Worm (Caenorhabditis elegans): ENCODE data around the gene wbp-2.

Gene wbp-2

ce11 chrII:9282787-9283186 is 46.8 kb upstream of the wbp-2 start (continued):
- TF ChIP-seq nhr-76 (tag; optimal IDR thresholded peaks at IDR 0.05) (no peak), vab-15 (tag; optimal IDR thresholded peaks at IDR 0.05) (no peak), jun-1 (tag; optimal IDR thresholded peaks at IDR 0.05) (peak; percentile 92), ztf-11 (tag; optimal IDR thresholded peaks at IDR 0.05) (peak in 1 of 2 experiments; percentile 73), nhr-20 (tag; optimal IDR thresholded peaks at IDR 0.05) (peak; percentile 98), ceh-90 (tag; optimal IDR thresholded peaks at IDR 0.05) (no peak), nhr-28 (tag; optimal IDR thresholded peaks at IDR 0.05) (peak; percentile 8), nhr-237 (tag; optimal IDR thresholded peaks at IDR 0.05) (peak; percentile 89), dpl-1 (GFP tag; optimal IDR thresholded peaks at IDR 0.05) (peak; percentile 61 to 65 (median 64)), pag-3 (tag; optimal IDR thresholded peaks at IDR 0.05; ENCODE audit: borderline replicate concordance, insufficient read depth) (peak; percentile 18), nhr-11 (tag; optimal IDR thresholded peaks at IDR 0.05) (peak; percentile 62), irx-1 (tag; optimal IDR thresholded peaks at IDR 0.05) (peak; percentile 71), efl-3 (GFP tag; optimal IDR thresholded peaks at IDR 0.05) (no peak), ama-1 (optimal IDR thresholded peaks at IDR 0.05) (peak; percentile 76), egl-13 (tag; optimal IDR thresholded peaks at IDR 0.05) (peak; percentile 46), ceh-82 (tag; optimal IDR thresholded peaks at IDR 0.05) (peak; percentile 60 to 92 (median 75)), nhr-77 (tag; optimal IDR thresholded peaks at IDR 0.05) (peak; percentile 94), efl-1 (optimal IDR thresholded peaks at IDR 0.05) (peak; percentile 80 to 88), efl-1 (GFP tag; optimal IDR thresholded peaks at IDR 0.05 in 1 of 2) (peak; percentile 52 to 88), xbp-1 (tag; optimal IDR thresholded peaks at IDR 0.05) (peak; percentile 88), lsy-2 (tag; optimal IDR thresholded peaks at IDR 0.05) (peak; percentile 89 to 96), nhr-47 (tag; optimal IDR thresholded peaks at IDR 0.05) (peak; percentile 92), ets-5 (GFP tag; IDR thresholded peaks at IDR 0.05) (no peak), nhr-12 (tag; optimal IDR thresholded peaks at IDR 0.05) (no peak), hpl-2 (GFP tag; optimal IDR thresholded peaks at IDR 0.05) (peak; percentile 61), lir-3 (tag; optimal IDR thresholded peaks at IDR 0.05; ENCODE audit: poor library complexity) (peak; percentile 77), alr-1 (tag; optimal IDR thresholded peaks at IDR 0.05; ENCODE audit: borderline replicate concordance) (no peak), mab-9 (GFP tag; IDR thresholded peaks at IDR 0.05) (peak; percentile 74; the same call in 1 of the 2 replicates), lin-39 (tag; optimal IDR thresholded peaks at IDR 0.05) (no peak), lin-13 (GFP tag; optimal IDR thresholded peaks at IDR 0.05) (peak; percentile 85), fkh-10 (GFP tag; optimal IDR thresholded peaks at IDR 0.05) (peak; percentile 81), zag-1 (tag; optimal IDR thresholded peaks at IDR 0.05) (peak; percentile 38), mep-1 (tag; optimal IDR thresholded peaks at IDR 0.05) (peak; percentile 90), mef-2 (tag; optimal IDR thresholded peaks at IDR 0.05) (peak; percentile 57), C04F5.9 (tag; optimal IDR thresholded peaks at IDR 0.05) (peak; percentile 44), lin-14 (GFP tag; optimal IDR thresholded peaks at IDR 0.05) (peak; percentile 99)

DNA sequence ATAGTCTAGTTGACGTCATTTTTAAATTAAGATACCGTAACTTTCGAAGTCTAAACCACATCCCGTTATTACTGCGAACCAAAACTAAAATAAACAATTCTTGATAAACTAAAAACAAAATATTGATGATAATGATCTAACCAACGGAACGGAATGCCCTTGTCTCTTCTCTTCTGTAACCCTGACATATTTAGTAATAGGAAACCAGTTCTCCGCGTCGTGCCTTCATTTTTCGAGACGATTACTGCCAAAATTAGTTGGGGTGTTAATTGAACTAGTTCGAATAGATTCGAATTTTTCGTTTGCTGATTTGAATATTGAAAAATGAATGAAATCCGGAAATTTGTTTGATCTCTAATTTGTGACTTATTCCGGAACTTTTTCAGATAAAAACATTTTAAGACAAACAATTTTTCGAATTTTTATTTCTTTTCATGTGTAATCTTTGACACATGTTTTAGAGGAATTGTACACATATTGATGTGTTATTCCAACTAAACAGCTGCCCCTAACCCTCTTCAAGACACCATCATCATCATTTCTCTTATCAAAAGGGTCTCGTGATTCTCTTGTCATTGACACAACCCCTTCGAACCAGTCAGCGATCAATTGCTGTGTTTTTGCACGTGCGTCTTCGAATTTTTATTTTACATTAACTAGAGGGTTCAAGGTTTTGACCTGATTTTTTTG is 45.8 kb upstream of the wbp-2 start:
- TF ChIP-seq ztf-4 (tag; optimal IDR thresholded peaks at IDR 0.05) (peak; percentile 48), nhr-90 (tag; optimal IDR thresholded peaks at IDR 0.05; ENCODE audit: poor library complexity) (peak; percentile 68), lsy-2 (tag; optimal IDR thresholded peaks at IDR 0.05) (peak; percentile 78 to 87), fkh-8 (tag; optimal IDR thresholded peaks at IDR 0.05) (peak; percentile 33), efl-3 (GFP tag; optimal IDR thresholded peaks at IDR 0.05) (no peak), ceh-90 (tag; optimal IDR thresholded peaks at IDR 0.05) (no peak), tlp-1 (tag; optimal IDR thresholded peaks at IDR 0.05) (no peak), mep-1 (tag; optimal IDR thresholded peaks at IDR 0.05) (peak; percentile 81), grh-1 (GFP tag; IDR thresholded peaks at IDR 0.05) (peak; percentile 46), rnt-1 (tag; optimal IDR thresholded peaks at IDR 0.05) (peak; percentile 92), jun-1 (tag; optimal IDR thresholded peaks at IDR 0.05) (peak; percentile 73), mdl-1 (tag; optimal IDR thresholded peaks at IDR 0.05) (peak in 1 of 2 experiments; percentile 98), efl-1 (optimal IDR thresholded peaks at IDR 0.05) (peak in 1 of 2 experiments; percentile 37), efl-1 (GFP tag; optimal IDR thresholded peaks at IDR 0.05 in 1 of 2) (peak in 1 of 2 experiments; percentile 63), zag-1 (tag; optimal IDR thresholded peaks at IDR 0.05) (no peak), pag-3 (tag; optimal IDR thresholded peaks at IDR 0.05; ENCODE audit: borderline replicate concordance, insufficient read depth) (no peak), elt-2 (tag; optimal IDR thresholded peaks at IDR 0.05) (peak; percentile 69), unc-62 (GFP tag; optimal IDR thresholded peaks at IDR 0.05) (no peak), nhr-28 (tag; optimal IDR thresholded peaks at IDR 0.05) (no peak), nhr-47 (tag; optimal IDR thresholded peaks at IDR 0.05) (peak; percentile 71), lir-3 (tag; optimal IDR thresholded peaks at IDR 0.05; ENCODE audit: poor library complexity) (peak; percentile 69), nhr-11 (tag; optimal IDR thresholded peaks at IDR 0.05) (peak; percentile 79), C34B4.2 (tag; optimal IDR thresholded peaks at IDR 0.05) (no peak), nhr-20 (tag; optimal IDR thresholded peaks at IDR 0.05) (peak; percentile 93), nhr-12 (tag; optimal IDR thresholded peaks at IDR 0.05) (no peak), blmp-1 (tag; optimal IDR thresholded peaks at IDR 0.05) (peak; percentile 79), unc-130 (tag; optimal IDR thresholded peaks at IDR 0.05) (peak; percentile 97), dsc-1 (tag; optimal IDR thresholded peaks at IDR 0.05) (peak; percentile 45)
